Worm (Caenorhabditis elegans): ENCODE data around the gene daf-19.
A peak's percentile ranks its signal among the peaks of the same experiment; 100 is the strongest.

Gene daf-19

ce11 chrII:10174338-10174737 lies 5.2 kb upstream of the daf-19 start, which contains the start of gene F33H1.4 (continued):
- TF ChIP-seq C06A6.2 (GFP tag; conservative IDR thresholded peaks at IDR 0.05) (no peak), F10E7.11 (tag; optimal IDR thresholded peaks at IDR 0.05) (no peak), nhr-80 (tag; optimal IDR thresholded peaks at IDR 0.05) (no peak), lsy-27 (tag; optimal IDR thresholded peaks at IDR 0.05; ENCODE audit: borderline replicate concordance, insufficient read depth) (no peak), nhr-120 (GFP tag; IDR thresholded peaks at IDR 0.05) (no peak), let-607 (tag; optimal IDR thresholded peaks at IDR 0.05) (no peak), rec-8 (tag; optimal IDR thresholded peaks at IDR 0.05) (no peak), dpl-1 (GFP tag; optimal IDR thresholded peaks at IDR 0.05) (no peak), ceh-27 (GFP tag; optimal IDR thresholded peaks at IDR 0.05) (peak; percentile 63), B0336.3 (GFP tag; IDR thresholded peaks at IDR 0.05) (0 out of 2 replicates have a peak, but pooled peaks have one; percentile 48), nhr-179 (tag; optimal IDR thresholded peaks at IDR 0.05) (no peak), B0035.1 (tag; optimal IDR thresholded peaks at IDR 0.05) (no peak), Y79H2A.3 (GFP tag; conservative IDR thresholded peaks at IDR 0.05) (no peak), athp-1 (tag; optimal IDR thresholded peaks at IDR 0.05) (no peak), B0019.2 (GFP tag; conservative IDR thresholded peaks at IDR 0.05) (no peak), hsf-1 (GFP tag; IDR thresholded peaks at IDR 0.05) (no peak), tbp1 (GFP tag; optimal IDR thresholded peaks at IDR 0.05) (peak; percentile 41), ZK185.1 (tag; optimal IDR thresholded peaks at IDR 0.05; ENCODE audit: poor library complexity, severe bottlenecking) (peak; percentile 50), dox-1 (GFP tag; IDR thresholded peaks at IDR 0.05) (peak; percentile 5; the same call in 1 of the 2 replicates), T26A5.8 (tag; optimal IDR thresholded peaks at IDR 0.05) (no peak), atf-7 (tag; optimal IDR thresholded peaks at IDR 0.05) (no peak), rcor-1 (GFP tag; IDR thresholded peaks at IDR 0.05) (peak; percentile 44; the same call in 1 of the 2 replicates), dpff-1 (tag; optimal IDR thresholded peaks at IDR 0.05) (no peak), egl-44 (GFP tag; IDR thresholded peaks at IDR 0.05) (no peak), attf-3 (GFP tag; conservative IDR thresholded peaks at IDR 0.05) (no peak; the same call in 1 of the 2 replicates), mxl-1 (tag; optimal IDR thresholded peaks at IDR 0.05) (no peak), F22D6.2 (tag; optimal IDR thresholded peaks at IDR 0.05) (no peak), C17E4.6 (GFP tag; IDR thresholded peaks at IDR 0.05) (no peak), cebp-2 (GFP tag; IDR thresholded peaks at IDR 0.05) (no peak), ets-4 (GFP tag; optimal IDR thresholded peaks at IDR 0.05) (no peak), bed-1 (GFP tag; IDR thresholded peaks at IDR 0.05) (no peak), mel-28 (tag; optimal IDR thresholded peaks at IDR 0.05; ENCODE audit: borderline replicate concordance) (no peak), attf-6 (GFP tag; IDR thresholded peaks at IDR 0.05) (no peak), sdz-38 (tag; optimal IDR thresholded peaks at IDR 0.05) (no peak), nfya-1 (tag; optimal IDR thresholded peaks at IDR 0.05; ENCODE audit: borderline replicate concordance, insufficient read depth) (no peak), xnd-1 (tag; optimal IDR thresholded peaks at IDR 0.05) (no peak), madf-3 (GFP tag; IDR thresholded peaks at IDR 0.05) (peak; percentile 91), D2030.7 (GFP tag; IDR thresholded peaks at IDR 0.05) (peak; percentile 57), somi-1 (GFP tag; optimal IDR thresholded peaks at IDR 0.05) (no peak), lin-26 (GFP tag; IDR thresholded peaks at IDR 0.05) (no peak), F49E8.2 (tag; optimal IDR thresholded peaks at IDR 0.05; ENCODE audit: insufficient read depth) (peak; percentile 60)

Measured in whole organism, young adult.